Fruit fly (Drosophila melanogaster) whole organism, adult: ENCODE results near the gene Nmnat.

Source experiments
- CG11617 ChIP-seq: fragments of 200-800 bp; sonication (Bioruptor generic); optimal IDR thresholded peaks from 2 replicates; lab custom pipeline; 2017; ENCODE audit warnings: mild to moderate bottlenecking, missing biosample characterization, missing genetic modification reagents, missing genetic modification characterization
- CG12768 ChIP-seq: fragments of 200-800 bp; sonication (Bioruptor generic); optimal IDR thresholded peaks from 2 replicates; lab custom pipeline; 2017; ENCODE audit warnings: missing biosample characterization, missing genetic modification characterization, mild to moderate bottlenecking, moderate library complexity, missing genetic modification reagents
- CG14711 ChIP-seq: fragments of 200-800 bp; sonication (Bioruptor generic); optimal IDR thresholded peaks from 2 replicates; lab custom pipeline; 2018; ENCODE audit warnings: missing biosample characterization, mild to moderate bottlenecking, missing genetic modification characterization, moderate library complexity
- CG1620 ChIP-seq: fragments of 200-800 bp; sonication (Bioruptor generic); optimal IDR thresholded peaks from 2 replicates; lab custom pipeline; 2016; ENCODE audit warnings: missing biosample characterization, missing genetic modification characterization
- CG33017 ChIP-seq: fragments of 200-800 bp; sonication (Bioruptor generic); optimal IDR thresholded peaks from 2 replicates; lab custom pipeline; 2018; ENCODE audit warnings: missing biosample characterization, mild to moderate bottlenecking, missing genetic modification characterization, moderate library complexity
- CG5204 ChIP-seq: fragments of 200-800 bp; sonication (Bioruptor generic); optimal IDR thresholded peaks from 2 replicates; lab custom pipeline; 2016; ENCODE audit warnings: missing biosample characterization, missing genetic modification characterization
- CG7045 ChIP-seq: fragments of 200-800 bp; sonication (Bioruptor generic); optimal IDR thresholded peaks from 2 replicates; lab custom pipeline; 2017; ENCODE audit warnings: missing biosample characterization, mild to moderate bottlenecking, missing genetic modification characterization
- CG7101 ChIP-seq: fragments of 200-800 bp; sonication (Bioruptor generic); optimal IDR thresholded peaks from 2 replicates; lab custom pipeline; 2018; ENCODE audit warnings: missing biosample characterization, mild to moderate bottlenecking, missing genetic modification characterization, moderate library complexity
- Clk ChIP-seq: fragments of 200-800 bp; sonication (Bioruptor generic); optimal IDR thresholded peaks from 2 replicates; lab custom pipeline; 2017; ENCODE audit warnings: missing biosample characterization, missing genetic modification characterization
- Crg-1 ChIP-seq: fragments of 200-800 bp; sonication (Bioruptor generic); optimal IDR thresholded peaks from 2 replicates; lab custom pipeline; 2016; ENCODE audit warnings: missing biosample characterization, missing genetic modification characterization
- Hr96 ChIP-seq: fragments of 200-800 bp; sonication (Bioruptor generic); optimal IDR thresholded peaks from 2 replicates; lab custom pipeline; 2016; ENCODE audit warnings: missing biosample characterization, missing genetic modification characterization
- Mnt ChIP-seq: fragments of 200-800 bp; sonication (Bioruptor generic); optimal IDR thresholded peaks from 2 replicates; lab custom pipeline; 2016; ENCODE audit warnings: missing biosample characterization, mild to moderate bottlenecking, missing genetic modification characterization
- bab1 ChIP-seq: fragments of 200-800 bp; sonication (Bioruptor generic); optimal IDR thresholded peaks from 3 replicates; lab custom pipeline; 2019; ENCODE audit warnings: missing biosample characterization, mild to moderate bottlenecking, missing genetic modification characterization, moderate library complexity
- cic ChIP-seq: fragments of 200-800 bp; sonication (Bioruptor generic); optimal IDR thresholded peaks from 2 replicates; lab custom pipeline; 2017; ENCODE audit warnings: missing biosample characterization, mild to moderate bottlenecking, missing genetic modification characterization, moderate library complexity
- cnc ChIP-seq, 2 experiments: fragments of >200 bp; optimal IDR thresholded peaks; 2 replicates each; lab custom pipeline; 2017
- kay ChIP-seq: fragments of 200-800 bp; sonication (Bioruptor generic); peaks from one replicate; lab custom pipeline; 2016; ENCODE audit warnings: missing biosample characterization, missing genetic modification characterization, borderline replicate concordance
- ovo ChIP-seq: fragments of 200-800 bp; sonication (Bioruptor generic); optimal IDR thresholded peaks from 2 replicates; lab custom pipeline; 2016; ENCODE audit warnings: missing biosample characterization, missing genetic modification characterization
- pad ChIP-seq: fragments of 200-800 bp; sonication (Bioruptor generic); optimal IDR thresholded peaks from 3 replicates; lab custom pipeline; 2017; ENCODE audit warnings: missing biosample characterization, missing genetic modification characterization, mild to moderate bottlenecking, moderate library complexity, missing genetic modification reagents
- tj ChIP-seq: fragments of 200-800 bp; sonication (Bioruptor generic); optimal IDR thresholded peaks from 3 replicates; lab custom pipeline; 2017; ENCODE audit warnings: missing biosample characterization, mild to moderate bottlenecking, missing genetic modification characterization, moderate library complexity
- toe ChIP-seq: fragments of 200-800 bp; sonication (Bioruptor generic); optimal IDR thresholded peaks from 2 replicates; lab custom pipeline; 2016; ENCODE audit warnings: missing biosample characterization, missing genetic modification characterization

Gene Nmnat

DNA sequence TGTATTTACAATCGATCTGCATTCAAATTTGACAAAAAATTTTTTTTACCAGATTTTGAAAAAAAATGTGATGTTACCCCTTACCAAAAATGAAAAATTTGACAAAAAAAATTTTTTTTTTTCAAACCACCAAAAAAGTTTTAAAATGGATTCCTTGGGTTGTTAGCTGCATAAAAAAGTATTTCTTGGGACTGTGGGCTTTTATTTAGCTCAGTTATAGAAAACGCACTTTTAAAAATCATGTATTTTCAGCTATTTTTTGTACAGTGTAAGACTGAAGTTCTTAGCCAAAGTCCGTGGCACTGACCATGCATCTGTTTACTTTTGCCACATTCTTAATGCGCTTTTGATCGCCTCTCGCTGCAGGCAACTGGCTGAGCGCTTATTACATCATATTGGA is 20.4 kb downstream of the Nmnat start:
- TF ChIP-seq CG7101 (tag; lab: Kevin White, UChicago): no peak
- no peak for TF ChIP-seq kay (GFP tag; lab: Kevin White, UChicago)
- no peak for TF ChIP-seq Crg-1 (GFP tag; lab: Kevin White, UChicago)
- TF ChIP-seq pad (GFP tag; lab: Kevin White, UChicago): no peak
- no peak for TF ChIP-seq tj (GFP tag; lab: Kevin White, UChicago)
- no peak for TF ChIP-seq cnc (optimal IDR thresholded peaks at IDR 0.05; lab: Kevin White, UChicago)
- TF ChIP-seq CG11617 (GFP tag; lab: Kevin White, UChicago): no peak
- no peak for TF ChIP-seq Clk (GFP tag; lab: Kevin White, UChicago)
- no peak for TF ChIP-seq CG12768
- no peak for TF ChIP-seq toe
- TF ChIP-seq CG1620 (GFP tag; lab: Kevin White, UChicago): no peak
- TF ChIP-seq CG7045 (GFP tag; lab: Kevin White, UChicago): no peak
- no peak for TF ChIP-seq bab1 (GFP tag; lab: Kevin White, UChicago)
- no peak for TF ChIP-seq CG14711 (tag; lab: Kevin White, UChicago)
- TF ChIP-seq ovo (GFP tag; lab: Kevin White, UChicago): no peak
- TF ChIP-seq Mnt (GFP tag; lab: Kevin White, UChicago): no peak
- TF ChIP-seq cic (GFP tag; lab: Kevin White, UChicago): no peak
- TF ChIP-seq CG33017: no peak
- TF ChIP-seq Hr96 (GFP tag; lab: Kevin White, UChicago): no peak

DNA sequence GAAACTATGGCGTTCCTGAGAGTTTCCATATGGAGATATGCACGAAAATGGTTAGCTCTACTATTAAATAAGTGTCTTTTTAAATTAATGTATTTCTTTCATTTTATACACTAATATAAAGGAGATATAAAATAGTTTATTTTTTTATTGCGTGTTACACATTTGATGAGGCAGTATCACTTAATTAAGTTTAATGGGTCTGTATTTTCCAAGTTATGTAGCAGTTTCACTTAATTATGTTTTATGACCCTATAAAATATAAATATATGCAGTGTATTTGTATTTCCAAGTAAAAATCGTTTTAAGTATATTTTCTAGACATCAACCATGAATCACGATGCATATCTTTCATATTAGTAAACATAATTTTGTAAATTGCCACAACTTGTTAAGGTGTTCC is 21.5 kb downstream of the Nmnat start:
- TF ChIP-seq toe: no peak
- no peak for TF ChIP-seq kay (GFP tag; lab: Kevin White, UChicago)
- no peak for TF ChIP-seq CG33017
- no peak for TF ChIP-seq ovo (GFP tag; lab: Kevin White, UChicago)
- no peak for TF ChIP-seq Clk (GFP tag; lab: Kevin White, UChicago)
- TF ChIP-seq cnc (optimal IDR thresholded peaks at IDR 0.05; lab: Kevin White, UChicago): no peak
- no peak for TF ChIP-seq CG14711 (tag; lab: Kevin White, UChicago)
- TF ChIP-seq tj (GFP tag; lab: Kevin White, UChicago): no peak
- no peak for TF ChIP-seq CG7101 (tag; lab: Kevin White, UChicago)
- TF ChIP-seq CG12768: no peak
- TF ChIP-seq cic (GFP tag; lab: Kevin White, UChicago): no peak
- TF ChIP-seq Mnt (GFP tag; lab: Kevin White, UChicago): no peak
- TF ChIP-seq Crg-1 (GFP tag; lab: Kevin White, UChicago): no peak
- no peak for TF ChIP-seq pad (GFP tag; lab: Kevin White, UChicago)
- TF ChIP-seq CG11617 (GFP tag; lab: Kevin White, UChicago): no peak
- TF ChIP-seq bab1 (GFP tag; lab: Kevin White, UChicago): no peak
- TF ChIP-seq Hr96 (GFP tag; lab: Kevin White, UChicago): no peak
- TF ChIP-seq CG1620 (GFP tag; lab: Kevin White, UChicago): no peak
- TF ChIP-seq CG5204: no peak
- no peak for TF ChIP-seq CG7045 (GFP tag; lab: Kevin White, UChicago)

DNA sequence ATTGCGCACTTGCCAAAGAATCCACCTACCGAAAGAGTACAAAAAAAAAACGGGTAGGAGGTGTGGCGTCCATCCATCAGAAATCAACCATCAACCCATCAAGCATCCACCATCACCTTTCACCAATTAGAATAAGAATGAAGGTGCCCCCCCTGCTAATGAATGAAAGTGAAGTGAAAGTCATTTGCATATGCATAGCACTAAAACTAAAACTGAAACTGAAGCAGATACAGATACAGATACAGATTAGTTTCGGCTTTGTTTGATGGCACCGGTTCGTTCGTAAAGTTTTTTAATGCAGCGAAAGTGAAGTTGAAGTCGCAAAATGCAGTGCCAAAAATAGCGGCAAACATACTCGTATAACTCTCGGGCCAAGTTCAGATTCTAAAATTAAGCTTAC is 23.0 kb downstream of the Nmnat start:
- TF ChIP-seq Clk (GFP tag; lab: Kevin White, UChicago) (no peak), toe (no peak), Crg-1 (GFP tag; lab: Kevin White, UChicago) (no peak), CG11617 (GFP tag; lab: Kevin White, UChicago) (no peak), cnc (optimal IDR thresholded peaks at IDR 0.05; lab: Kevin White, UChicago) (no peak), bab1 (GFP tag; lab: Kevin White, UChicago) (no peak), CG7101 (tag; lab: Kevin White, UChicago) (no peak), Hr96 (GFP tag; lab: Kevin White, UChicago) (no peak), CG5204 (no peak), tj (GFP tag; lab: Kevin White, UChicago) (no peak), kay (GFP tag; lab: Kevin White, UChicago) (no peak), CG14711 (tag; lab: Kevin White, UChicago) (no peak)

DNA sequence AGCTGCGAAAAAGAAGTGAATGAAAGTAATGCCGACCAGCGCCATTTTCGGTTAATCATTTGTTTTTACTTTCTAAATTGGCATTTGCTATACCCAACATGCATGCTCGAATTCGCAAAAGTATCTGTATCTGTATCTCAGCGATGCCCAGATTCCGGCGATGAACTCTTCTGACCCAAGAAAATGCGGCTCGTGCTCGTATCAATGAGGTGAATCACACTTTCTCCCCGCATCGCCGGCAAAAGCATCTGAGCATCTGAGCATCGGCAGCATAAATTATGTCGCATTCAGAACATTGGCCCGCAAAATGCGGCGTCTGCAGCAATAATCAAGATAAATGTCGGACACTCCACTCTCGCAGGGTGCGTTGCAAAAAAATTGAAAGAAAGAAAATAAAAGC is 23.9 kb downstream of the Nmnat start:
- TF ChIP-seq CG5204: no peak
- TF ChIP-seq cic (GFP tag; lab: Kevin White, UChicago): no peak
- TF ChIP-seq ovo (GFP tag; lab: Kevin White, UChicago): no peak
- TF ChIP-seq Mnt (GFP tag; lab: Kevin White, UChicago): no peak
- no peak for TF ChIP-seq CG12768
- TF ChIP-seq tj (GFP tag; lab: Kevin White, UChicago): no peak
- no peak for TF ChIP-seq CG11617 (GFP tag; lab: Kevin White, UChicago)
- TF ChIP-seq Crg-1 (GFP tag; lab: Kevin White, UChicago): no peak
- no peak for TF ChIP-seq CG33017
- no peak for TF ChIP-seq CG14711 (tag; lab: Kevin White, UChicago)
- no peak for TF ChIP-seq cnc (optimal IDR thresholded peaks at IDR 0.05; lab: Kevin White, UChicago)
- no peak for TF ChIP-seq toe
- TF ChIP-seq pad (GFP tag; lab: Kevin White, UChicago): no peak
- TF ChIP-seq bab1 (GFP tag; lab: Kevin White, UChicago): no peak
- no peak for TF ChIP-seq kay (GFP tag; lab: Kevin White, UChicago)
- TF ChIP-seq CG7101 (tag; lab: Kevin White, UChicago): no peak

DNA sequence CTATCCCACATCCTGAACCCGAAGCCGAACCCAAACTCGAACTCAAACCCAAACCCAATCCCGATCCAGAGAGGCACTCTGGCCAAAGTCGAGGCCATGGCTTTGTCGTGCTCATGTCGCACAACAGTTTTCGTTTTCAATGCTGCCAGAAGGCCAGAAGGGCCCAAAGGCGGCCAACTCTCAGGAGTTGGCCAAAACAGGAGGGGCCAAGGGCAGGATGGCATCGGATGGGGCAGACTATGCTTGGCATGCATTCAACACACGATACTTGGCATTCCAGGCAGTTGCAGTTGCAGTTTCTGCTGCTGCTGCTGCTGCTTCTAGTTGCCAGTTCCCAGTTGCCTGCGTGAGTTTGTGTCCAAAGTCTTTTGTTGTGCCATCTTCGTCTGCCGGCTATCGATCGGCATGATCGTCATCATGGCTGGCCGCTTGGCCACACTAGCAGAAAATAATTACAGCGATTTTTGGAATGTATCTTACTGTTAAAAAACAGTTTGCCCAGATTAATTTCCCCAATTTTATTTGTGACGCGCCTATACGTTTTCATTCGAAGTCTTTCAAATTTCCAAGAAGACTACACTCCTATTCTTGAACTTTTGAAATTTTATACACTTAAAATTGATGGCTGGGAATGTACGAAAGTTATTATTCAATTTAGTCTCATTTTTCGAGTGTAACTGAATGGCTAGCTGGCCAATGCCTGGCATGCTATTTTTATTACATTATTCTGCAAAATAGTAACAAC is 25.5 kb downstream of the Nmnat start:
- TF ChIP-seq CG5204 (no peak), kay (GFP tag; lab: Kevin White, UChicago) (no peak), cic (GFP tag; lab: Kevin White, UChicago) (no peak)
